Worm (Caenorhabditis elegans): ENCODE measurements around the gene frpr-18.

Gene frpr-18

ce11 chrV:6829404-6829803 is 40.7 kb upstream of the frpr-18 start, which contains the start of gene col-141:
Gene col-141, plus strand, starts transcription at chrV:6829704.
- no peak for TF ChIP-seq ceh-28 (tag; optimal IDR thresholded peaks at IDR 0.05)
- TF ChIP-seq mxl-2 (GFP tag; conservative IDR thresholded peaks at IDR 0.05) = no peak
- TF ChIP-seq php-3 (GFP tag; IDR thresholded peaks at IDR 0.05) = no peak
- no peak for TF ChIP-seq hmg-1.1 (GFP tag; IDR thresholded peaks at IDR 0.05)
- TF ChIP-seq sdz-12 (GFP tag; optimal IDR thresholded peaks at IDR 0.05) = no peak

ce11 chrV:6830075-6830474 is 40.0 kb upstream of the frpr-18 start:
- TF ChIP-seq aha-1 (tag) (peak; percentile 36), set-16 (GFP tag; IDR thresholded peaks at IDR 0.05) (peak; percentile 97), zip-11 (GFP tag; IDR thresholded peaks at IDR 0.05) (no peak)

DNA sequence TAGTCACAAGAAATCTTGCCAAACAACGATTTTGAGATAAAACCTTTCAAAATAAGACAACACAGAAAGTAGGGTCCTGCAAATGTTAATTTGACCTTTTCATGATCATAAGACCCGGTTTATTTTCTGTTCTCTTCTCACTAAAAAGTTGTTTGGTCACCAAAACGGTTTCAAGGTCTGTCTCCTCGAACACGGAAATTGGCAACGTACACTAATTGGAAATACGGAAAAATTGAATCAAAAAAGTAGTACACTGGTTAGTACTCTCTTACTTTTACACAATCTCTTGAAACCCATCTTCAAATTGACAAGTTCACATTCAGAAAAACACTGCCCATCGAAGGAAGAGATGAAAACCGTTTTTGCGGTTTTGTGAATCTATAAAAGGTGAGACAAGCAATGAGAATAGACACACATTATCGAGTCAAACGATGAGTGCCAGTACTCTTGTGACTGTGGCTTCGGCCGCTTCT is 39.3 kb upstream of the frpr-18 start, which contains the start of gene col-142:
Gene col-142, plus strand, starts transcription at position 423 of the 473 bp plus-strand sequence.
- TF ChIP-seq nhr-28 (tag; optimal IDR thresholded peaks at IDR 0.05) (peak; percentile 9), mxl-2 (GFP tag; conservative IDR thresholded peaks at IDR 0.05) (no peak), madf-9 (GFP tag; conservative IDR thresholded peaks at IDR 0.05) (no peak)

DNA sequence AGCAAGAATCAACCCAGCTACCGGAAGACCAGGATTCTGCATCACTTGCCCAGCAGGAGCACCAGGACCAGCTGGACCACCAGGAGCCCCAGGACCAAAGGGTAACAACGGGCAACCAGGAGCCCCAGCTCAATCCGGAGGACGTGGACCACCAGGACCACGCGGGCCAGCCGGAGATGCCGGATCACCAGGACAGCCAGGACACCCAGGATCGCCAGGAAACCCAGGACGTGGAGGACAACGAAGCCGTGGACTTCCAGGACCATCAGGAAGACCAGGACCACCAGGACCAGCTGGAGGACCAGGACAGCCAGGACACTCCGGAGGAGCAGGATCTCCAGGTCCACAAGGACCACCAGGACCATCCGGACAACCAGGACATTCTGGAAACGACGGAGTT is 38.6 kb upstream of the frpr-18 start:
- 0 out of 2 replicates have a peak, but pooled peaks have one; percentile 27 for TF ChIP-seq D1046.2 (GFP tag; IDR thresholded peaks at IDR 0.05)
- no peak for TF ChIP-seq nhr-102 (tag; optimal IDR thresholded peaks at IDR 0.05)
- peak; percentile 97 for TF ChIP-seq set-16 (GFP tag; IDR thresholded peaks at IDR 0.05)
- no peak for TF ChIP-seq F37D6.2 (tag; optimal IDR thresholded peaks at IDR 0.05)
- TF ChIP-seq vab-7 (GFP tag; IDR thresholded peaks at IDR 0.05) = 0 out of 2 replicates have a peak, but pooled peaks have one; percentile 5

DNA sequence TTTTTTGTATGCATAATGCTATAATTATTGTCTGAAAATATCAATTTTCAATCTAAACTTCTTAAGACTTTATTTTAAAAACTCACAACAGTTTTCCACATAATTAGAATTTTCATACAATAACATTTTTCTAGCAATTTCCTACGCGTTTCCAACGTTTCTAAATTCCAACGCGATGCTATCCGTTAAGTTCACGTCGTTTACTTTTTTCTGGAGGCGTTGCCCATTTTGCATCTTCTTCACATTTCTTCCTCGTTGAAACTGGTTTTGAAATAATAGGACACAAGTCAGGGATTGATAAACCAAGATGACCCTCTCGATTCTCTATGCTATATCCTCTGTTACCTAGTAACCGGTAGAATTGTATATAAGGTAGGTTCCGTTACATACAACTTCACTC is 34.9 kb upstream of the frpr-18 start, which contains the start of the genes T15B7.14 and col-143:
Gene T15B7.14, minus strand, starts transcription at position 101 of the 400 bp plus-strand sequence.
Gene col-143, plus strand, starts transcription at position 394 of the 400 bp plus-strand sequence.
- no peak for TF ChIP-seq ceh-44 (GFP tag; IDR thresholded peaks at IDR 0.05)
- TF ChIP-seq unc-39 (tag; optimal IDR thresholded peaks at IDR 0.05) = no peak
- TF ChIP-seq nhr-6 (tag; optimal IDR thresholded peaks at IDR 0.05) = no peak
- no peak for TF ChIP-seq nhr-48 (tag; optimal IDR thresholded peaks at IDR 0.05)

ce11 chrV:6836036-6836435 is 34.1 kb upstream of the frpr-18 start:
- TF ChIP-seq set-16 (GFP tag; IDR thresholded peaks at IDR 0.05) (peak; percentile 95), lin-1 (GFP tag; IDR thresholded peaks at IDR 0.05) (no peak)

- TF ChIP-seq ztf-7 (tag; optimal IDR thresholded peaks at IDR 0.05) (no peak), mes-2 (tag; optimal IDR thresholded peaks at IDR 0.05; ENCODE audit: poor library complexity, severe bottlenecking) (peak; percentile 58), dpl-1 (GFP tag; optimal IDR thresholded peaks at IDR 0.05) (peak; percentile 77), cey-2 (tag; optimal IDR thresholded peaks at IDR 0.05; ENCODE audit: borderline replicate concordance, insufficient read depth) (no peak), lin-13 (GFP tag; optimal IDR thresholded peaks at IDR 0.05) (no peak), Y48G9A.11 (GFP tag; IDR thresholded peaks at IDR 0.05) (peak; percentile 92), ceh-28 (tag; optimal IDR thresholded peaks at IDR 0.05) (no peak), T20F7.1 (GFP tag; optimal IDR thresholded peaks at IDR 0.05) (peak; percentile 94), R02D3.7 (tag; optimal IDR thresholded peaks at IDR 0.05) (peak; percentile 85)
Measured at ce11 chrV:6838599-6838998, 31.5 kb upstream of the frpr-18 start, which contains the start of gene T15B7.15. Gene T15B7.15, minus strand, starts transcription at chrV:6838665.

DNA sequence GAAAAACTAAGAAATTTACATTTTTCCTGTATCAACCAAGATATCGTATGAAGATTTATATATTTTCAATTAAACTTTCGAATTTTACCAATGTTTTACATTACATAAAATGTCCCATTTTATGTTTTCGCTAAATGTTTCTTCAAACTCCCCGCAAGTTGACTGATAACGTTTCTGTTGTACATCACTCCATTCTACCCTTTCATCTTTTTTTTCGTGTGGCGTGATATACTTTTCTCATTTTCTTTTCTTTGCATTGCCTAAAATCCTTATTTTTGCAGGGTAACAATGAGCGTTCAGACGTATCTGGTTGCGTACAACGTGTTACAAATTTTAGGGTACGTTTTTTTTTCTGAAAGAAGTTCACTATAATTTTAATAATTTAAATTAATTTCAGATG is 31.1 kb upstream of the frpr-18 start, which contains the start of gene hpo-8:
Gene hpo-8, plus strand, starts transcription at position 282 of the 400 bp plus-strand sequence.
- TF ChIP-seq cey-2 (tag; optimal IDR thresholded peaks at IDR 0.05; ENCODE audit: borderline replicate concordance, insufficient read depth) (no peak), nhr-237 (tag; optimal IDR thresholded peaks at IDR 0.05) (no peak), zag-1 (tag; optimal IDR thresholded peaks at IDR 0.05) (no peak), gei-8 (GFP tag; optimal IDR thresholded peaks at IDR 0.05) (no peak), daf-16 (GFP tag; optimal IDR thresholded peaks at IDR 0.05) (no peak), daf-16 (tag; optimal IDR thresholded peaks at IDR 0.05) (peak; percentile 7), dve-1 (tag; optimal IDR thresholded peaks at IDR 0.05; ENCODE audit: insufficient read depth) (peak; percentile 0), tag-97 (GFP tag; IDR thresholded peaks at IDR 0.05) (no peak), pqm-1 (tag; optimal IDR thresholded peaks at IDR 0.05) (peak; percentile 38), nhr-77 (tag; optimal IDR thresholded peaks at IDR 0.05) (peak; percentile 37), fkh-10 (GFP tag; optimal IDR thresholded peaks at IDR 0.05) (no peak), madf-5 (GFP tag; IDR thresholded peaks at IDR 0.05) (no peak), lin-29 (GFP tag; IDR thresholded peaks at IDR 0.05) (no peak)

All from whole organism, L4 larva.